Fruit fly (Drosophila melanogaster): ENCODE results near the gene CG5282.

CG5282 gene

dm6 chr3L:20402665-20403492, 23.0 kb downstream of the CG5282 start (continued):
- TF ChIP-seq CG4360 (GFP tag; IDR thresholded peaks at IDR 0.05): no peak
- no peak for TF ChIP-seq grn (GFP tag; optimal IDR thresholded peaks at IDR 0.05)
- no peak for TF ChIP-seq kah (GFP tag; optimal IDR thresholded peaks at IDR 0.05)
- peak in 1 of 2 experiments; percentile 2 for TF ChIP-seq bsh (GFP tag; optimal IDR thresholded peaks at IDR 0.05)
- TF ChIP-seq ac (GFP tag; optimal IDR thresholded peaks at IDR 0.05): peak; percentile 99
- TF ChIP-seq CG8944 (GFP tag; optimal IDR thresholded peaks at IDR 0.05): no peak
- TF ChIP-seq Atf3 (GFP tag; optimal IDR thresholded peaks at IDR 0.05): no peak
- TF ChIP-seq CG1024 (GFP tag; IDR thresholded peaks at IDR 0.05): no peak
- no peak for TF ChIP-seq stc (GFP tag; IDR thresholded peaks at IDR 0.05)
- no peak; the same call in 1 of the 2 replicates for TF ChIP-seq dan (GFP tag; IDR thresholded peaks at IDR 0.05)
- TF ChIP-seq crc (GFP tag; optimal IDR thresholded peaks at IDR 0.05): no peak
- no peak for TF ChIP-seq psq (GFP tag; optimal IDR thresholded peaks at IDR 0.05)
- TF ChIP-seq CG18599 (GFP tag; optimal IDR thresholded peaks at IDR 0.05): no peak
- TF ChIP-seq bab2 (GFP tag; optimal IDR thresholded peaks at IDR 0.05): no peak
- TF ChIP-seq NC2α (GFP tag; optimal IDR thresholded peaks at IDR 0.05): no peak
- no peak for TF ChIP-seq Dip2 (GFP tag; IDR thresholded peaks at IDR 0.05)
- peak; percentile 12 for TF ChIP-seq CHES-1-like (GFP tag; optimal IDR thresholded peaks at IDR 0.05)
- TF ChIP-seq sqz (GFP tag; optimal IDR thresholded peaks at IDR 0.05): no peak
- no peak for TF ChIP-seq Rx (GFP tag; IDR thresholded peaks at IDR 0.05)
- no peak for TF ChIP-seq h (optimal IDR thresholded peaks at IDR 0.05)
- no peak for TF ChIP-seq Bteb2 (GFP tag; optimal IDR thresholded peaks at IDR 0.05)
- TF ChIP-seq CG2889 (GFP tag; IDR thresholded peaks at IDR 0.05): no peak
- TF ChIP-seq wek (GFP tag; optimal IDR thresholded peaks at IDR 0.05): no peak
- no peak for TF ChIP-seq inv (GFP tag; IDR thresholded peaks at IDR 0.05; ENCODE audit: partially characterized antibody)
- peak; percentile 89 for TF ChIP-seq sens (GFP tag)
- TF ChIP-seq zen (tag; optimal IDR thresholded peaks at IDR 0.05): peak; percentile 93
- TF ChIP-seq C15 (GFP tag; IDR thresholded peaks at IDR 0.05): no peak
- no peak for TF ChIP-seq CG15601 (tag; optimal IDR thresholded peaks at IDR 0.05)
- no peak for TF ChIP-seq Dfd (GFP tag; optimal IDR thresholded peaks at IDR 0.05)
- no peak for TF ChIP-seq CG7556 (GFP tag; optimal IDR thresholded peaks at IDR 0.05)
- no peak for TF ChIP-seq usp (GFP tag; optimal IDR thresholded peaks at IDR 0.05)
- no peak for TF ChIP-seq CG32767 (GFP tag; IDR thresholded peaks at IDR 0.05)
- no peak for TF ChIP-seq chinmo (GFP tag; IDR thresholded peaks at IDR 0.05; ENCODE audit: partially characterized antibody)
- TF ChIP-seq chif (GFP tag; optimal IDR thresholded peaks at IDR 0.05): peak in 1 of 2 experiments; percentile 57
- TF ChIP-seq ranshi (GFP tag; IDR thresholded peaks at IDR 0.05): no peak
- peak; percentile 91 for TF ChIP-seq pros (GFP tag; optimal IDR thresholded peaks at IDR 0.05)
- TF ChIP-seq onecut (GFP tag; IDR thresholded peaks at IDR 0.05): no peak
- TF ChIP-seq ATbp (GFP tag; optimal IDR thresholded peaks at IDR 0.05): no peak
- TF ChIP-seq Six4 (GFP tag; optimal IDR thresholded peaks at IDR 0.05): no peak
- TF ChIP-seq dpn (GFP tag; optimal IDR thresholded peaks at IDR 0.05): peak in 1 of 2 experiments; percentile 5
- TF ChIP-seq Ada2b (GFP tag; IDR thresholded peaks at IDR 0.05): no peak
- no peak for TF ChIP-seq gro (GFP tag; optimal IDR thresholded peaks at IDR 0.05)
- no peak for TF ChIP-seq CG1832 (GFP tag; optimal IDR thresholded peaks at IDR 0.05)
- no peak for TF ChIP-seq Sry-β (GFP tag; optimal IDR thresholded peaks at IDR 0.05)
- TF ChIP-seq luna (GFP tag; optimal IDR thresholded peaks at IDR 0.05): no peak
- no peak for TF ChIP-seq Vsx1 (GFP tag; optimal IDR thresholded peaks at IDR 0.05)
- TF ChIP-seq HLHmδ (GFP tag; optimal IDR thresholded peaks at IDR 0.05): no peak
- TF ChIP-seq slou (GFP tag; optimal IDR thresholded peaks at IDR 0.05): no peak
- TF ChIP-seq CG4617 (GFP tag; optimal IDR thresholded peaks at IDR 0.05; ENCODE audit: borderline replicate concordance): no peak
- TF ChIP-seq Hr78 (GFP tag; optimal IDR thresholded peaks at IDR 0.05): no peak

Measured in whole organism, embryonic.